Worm (Caenorhabditis elegans): ENCODE data around the gene asp-9.

DNA sequence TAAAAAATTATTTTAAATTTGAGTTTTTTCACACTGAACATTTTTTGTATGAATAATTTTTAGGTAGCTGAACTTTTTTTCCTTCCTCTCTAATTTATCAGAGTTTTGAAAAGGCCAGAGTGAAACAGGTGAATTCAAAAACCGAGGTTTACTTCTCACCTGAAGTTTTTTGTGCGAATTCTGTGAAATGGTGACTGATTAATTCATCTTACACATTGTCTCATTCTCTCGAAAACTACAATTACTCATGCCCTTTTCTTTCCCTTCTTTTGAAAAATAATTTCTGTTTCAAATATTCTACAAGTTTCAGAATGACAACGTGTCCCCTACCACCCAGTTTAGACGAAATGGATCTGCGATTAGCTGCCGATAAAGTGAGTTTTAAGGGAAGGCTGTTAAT, 16.1 kb downstream of the asp-9 start, which contains the start of gene tkr-2:
- TF ChIP-seq ces-1 (GFP tag; optimal IDR thresholded peaks at IDR 0.05) (no peak), tbx-8 (GFP tag; optimal IDR thresholded peaks at IDR 0.05) (no peak), sem-2 (GFP tag; optimal IDR thresholded peaks at IDR 0.05) (no peak), lsy-2 (tag; optimal IDR thresholded peaks at IDR 0.05) (no peak), nhr-12 (tag; optimal IDR thresholded peaks at IDR 0.05) (no peak), mep-1 (tag; optimal IDR thresholded peaks at IDR 0.05) (no peak)

Measured in whole organism, mixed stage, embryonic.